Fruit fly (Drosophila melanogaster) whole organism, embryonic: Measurements from ENCODE around the gene CG31347.
A peak's percentile ranks its signal among the peaks of the same experiment; 100 is the strongest.

Experiments used
- Adf1 ChIP-seq: fragments of 200-800 bp; sonication (Bioruptor generic); IDR thresholded peaks from 2 replicates; pipeline ENCODE4 v1.3.6; 2022; ENCODE audit warnings: missing biosample characterization, missing genetic modification characterization
- B-H1 ChIP-seq: fragments of 200-800 bp; sonication (Bioruptor generic); IDR thresholded peaks from 3 replicates; pipeline ENCODE4 v1.3.6; 2022; ENCODE audit warnings: missing biosample characterization, missing genetic modification characterization
- CG1233 ChIP-seq: fragments of 200-800 bp; sonication (Bioruptor generic); optimal IDR thresholded peaks from 4 replicates; lab custom pipeline; 2018; ENCODE audit warnings: missing biosample characterization, mild to moderate bottlenecking, missing genetic modification characterization
- CG13296 ChIP-seq: fragments of 200-800 bp; sonication (Bioruptor generic); optimal IDR thresholded peaks from 3 replicates; lab custom pipeline; 2018; ENCODE audit warnings: missing biosample characterization, mild to moderate bottlenecking, missing genetic modification characterization
- CG13894 ChIP-seq: fragments of 200-800 bp; sonication (Bioruptor generic); optimal IDR thresholded peaks from 3 replicates; lab custom pipeline; 2018; ENCODE audit warnings: missing biosample characterization, mild to moderate bottlenecking, missing genetic modification characterization, moderate library complexity
- CG15269 ChIP-seq: fragments of 200-800 bp; sonication (Bioruptor generic); optimal IDR thresholded peaks from 2 replicates; lab custom pipeline; 2018; ENCODE audit warnings: missing biosample characterization, mild to moderate bottlenecking, missing genetic modification characterization, moderate library complexity
- CG15514 ChIP-seq: fragments of 200-800 bp; sonication (Bioruptor generic); optimal IDR thresholded peaks from 3 replicates; lab custom pipeline; 2017; ENCODE audit warnings: missing biosample characterization, missing genetic modification characterization, mild to moderate bottlenecking, moderate library complexity, missing genetic modification reagents
- CG16863 ChIP-seq: fragments of 200-800 bp; sonication (Bioruptor generic); optimal IDR thresholded peaks from 3 replicates; lab custom pipeline; 2016; ENCODE audit warnings: missing biosample characterization, missing genetic modification characterization
- CG18619 ChIP-seq: fragments of 200-800 bp; sonication (Bioruptor generic); optimal IDR thresholded peaks from 3 replicates; lab custom pipeline; 2017; ENCODE audit warnings: missing biosample characterization, mild to moderate bottlenecking, missing genetic modification characterization
- CG30020 ChIP-seq: fragments of 200-800 bp; optimal IDR thresholded peaks from 2 replicates; lab custom pipeline; 2019; ENCODE audit warnings: missing biosample characterization, mild to moderate bottlenecking, missing genetic modification characterization, moderate library complexity
- CG34224 ChIP-seq: fragments of 200-800 bp; sonication (Bioruptor generic); IDR thresholded peaks from 3 replicates; pipeline ENCODE4 v1.3.6; 2022; ENCODE audit warnings: missing biosample characterization, missing genetic modification characterization; ENCODE audit not compliant: partially characterized antibody
- CG4820 ChIP-seq: fragments of 200-800 bp; sonication (Bioruptor generic); optimal IDR thresholded peaks from 3 replicates; lab custom pipeline; 2016; ENCODE audit warnings: missing biosample characterization, missing genetic modification characterization
- CG7372 ChIP-seq: fragments of 200-800 bp; sonication (Bioruptor generic); IDR thresholded peaks from 2 replicates; pipeline ENCODE4 v1.3.6; 2022; ENCODE audit warnings: missing biosample characterization, missing genetic modification characterization
- CG7745 ChIP-seq: fragments of 200-800 bp; sonication (Bioruptor generic); optimal IDR thresholded peaks from 2 replicates; lab custom pipeline; 2018; ENCODE audit warnings: missing biosample characterization, mild to moderate bottlenecking, missing genetic modification characterization, moderate library complexity
- CG8281 ChIP-seq: fragments of 200-800 bp; sonication (Bioruptor generic); optimal IDR thresholded peaks from 2 replicates; lab custom pipeline; 2018; ENCODE audit warnings: missing biosample characterization, mild to moderate bottlenecking, missing genetic modification characterization, moderate library complexity
- Dip2 ChIP-seq: fragments of 200-800 bp; sonication (Bioruptor generic); IDR thresholded peaks from 2 replicates; pipeline ENCODE4 v1.3.6; 2022; ENCODE audit warnings: missing biosample characterization, missing genetic modification characterization
- Drgx ChIP-seq: fragments of 200-800 bp; sonication (Bioruptor generic); IDR thresholded peaks from 2 replicates; pipeline ENCODE4 v1.3.6; 2022; ENCODE audit warnings: missing biosample characterization, missing genetic modification characterization
- GATAe ChIP-seq: fragments of 200-800 bp; sonication (Bioruptor generic); conservative IDR thresholded peaks from 2 replicates; pipeline ENCODE4 v1.3.6; 2022; ENCODE audit warnings: missing biosample characterization, missing genetic modification characterization
- MBD-R2 ChIP-seq: fragments of 200-800 bp; sonication (Bioruptor generic); IDR thresholded peaks from 2 replicates; pipeline ENCODE4 v1.3.6; 2022; ENCODE audit warnings: missing biosample characterization, missing genetic modification characterization
- MTF-1 ChIP-seq: fragments of 200-800 bp; sonication (Bioruptor generic); optimal IDR thresholded peaks from 2 replicates; lab custom pipeline; 2018; ENCODE audit warnings: missing biosample characterization, mild to moderate bottlenecking, missing genetic modification characterization, borderline replicate concordance
- Med ChIP-seq: fragments of 200-800 bp; sonication (Bioruptor generic); peaks from one replicate; lab custom pipeline; 2016; ENCODE audit warnings: missing biosample characterization, missing genetic modification characterization, mild to moderate bottlenecking, inconsistent platforms, moderate library complexity
- Oli ChIP-seq: fragments of 200-800 bp; sonication (Bioruptor generic); optimal IDR thresholded peaks from 2 replicates; lab custom pipeline; 2018; ENCODE audit warnings: missing biosample characterization, mild to moderate bottlenecking, missing genetic modification characterization, moderate library complexity
- Opbp ChIP-seq: fragments of 200-800 bp; sonication (Bioruptor generic); IDR thresholded peaks from 3 replicates; pipeline ENCODE4 v1.3.6; 2022; ENCODE audit warnings: missing biosample characterization, missing genetic modification characterization; ENCODE audit not compliant: partially characterized antibody
- Ravus ChIP-seq: fragments of 200-800 bp; sonication (Bioruptor generic); IDR thresholded peaks from 2 replicates; pipeline ENCODE4 v1.3.6; 2022; ENCODE audit warnings: missing biosample characterization, missing genetic modification characterization
- Rfx ChIP-seq: fragments of 200-800 bp; sonication (Bioruptor generic); IDR thresholded peaks from 2 replicates; pipeline ENCODE4 v1.3.6; 2022; ENCODE audit warnings: missing biosample characterization, missing genetic modification characterization
- Sry-β ChIP-seq: fragments of 200-800 bp; sonication (Bioruptor generic); optimal IDR thresholded peaks from 2 replicates; lab custom pipeline; 2018; ENCODE audit warnings: missing biosample characterization, mild to moderate bottlenecking, missing genetic modification characterization, moderate library complexity
- Vsx1 ChIP-seq: fragments of 200-800 bp; sonication (Bioruptor generic); optimal IDR thresholded peaks from 2 replicates; lab custom pipeline; 2017; ENCODE audit warnings: missing biosample characterization, mild to moderate bottlenecking, missing genetic modification characterization, missing genetic modification reagents
- ash1 ChIP-seq: fragments of 200-800 bp; sonication (Bioruptor generic); optimal IDR thresholded peaks from 2 replicates; lab custom pipeline; 2018; ENCODE audit warnings: missing biosample characterization, mild to moderate bottlenecking, missing genetic modification characterization
- bigmax ChIP-seq: fragments of 200-800 bp; sonication (Bioruptor generic); optimal IDR thresholded peaks from 2 replicates; lab custom pipeline; 2018; ENCODE audit warnings: missing biosample characterization, mild to moderate bottlenecking, missing genetic modification characterization
- cas ChIP-seq: fragments of 200-800 bp; sonication (Bioruptor generic); IDR thresholded peaks from 2 replicates; pipeline ENCODE4 v1.3.6; 2022; ENCODE audit warnings: missing biosample characterization, missing genetic modification characterization
- cg ChIP-seq: fragments of 200-800 bp; sonication (Bioruptor generic); optimal IDR thresholded peaks from 3 replicates; lab custom pipeline; 2019; ENCODE audit warnings: missing biosample characterization, mild to moderate bottlenecking, missing genetic modification characterization, moderate library complexity
- chinmo ChIP-seq: fragments of 200-800 bp; sonication (Bioruptor generic); IDR thresholded peaks from 4 replicates; pipeline ENCODE4 v1.3.6; 2022; ENCODE audit warnings: missing biosample characterization, missing genetic modification characterization; ENCODE audit not compliant: partially characterized antibody
- eve ChIP-seq, 2 experiments: fragments of >200 bp; optimal IDR thresholded peaks; 2 replicates each; lab custom pipeline; 2017; ENCODE audit warnings: missing biosample characterization in 2 of 2, missing genetic modification characterization in 2 of 2
- fd96Cb ChIP-seq: fragments of 200-800 bp; sonication (Bioruptor generic); optimal IDR thresholded peaks from 2 replicates; lab custom pipeline; 2018; ENCODE audit warnings: missing biosample characterization, mild to moderate bottlenecking, missing genetic modification characterization, moderate library complexity
- h ChIP-seq: fragments of >200 bp; optimal IDR thresholded peaks from 2 replicates; lab custom pipeline; 2017
- nau ChIP-seq: fragments of 200-800 bp; sonication (Bioruptor generic); optimal IDR thresholded peaks from 3 replicates; lab custom pipeline; 2017; ENCODE audit warnings: missing biosample characterization, mild to moderate bottlenecking, missing genetic modification characterization, missing genetic modification reagents
- nom ChIP-seq: fragments of 200-800 bp; sonication (Bioruptor generic); optimal IDR thresholded peaks from 2 replicates; lab custom pipeline; 2017; ENCODE audit warnings: missing biosample characterization, missing genetic modification characterization, mild to moderate bottlenecking, moderate library complexity, missing genetic modification reagents
- pho ChIP-seq: fragments of 200-800 bp; sonication (Bioruptor generic); optimal IDR thresholded peaks from 2 replicates; lab custom pipeline; 2016; ENCODE audit warnings: missing biosample characterization, missing genetic modification characterization
- pnt ChIP-seq: fragments of 200-800 bp; sonication (Bioruptor generic); optimal IDR thresholded peaks from 3 replicates; lab custom pipeline; 2016; ENCODE audit warnings: missing biosample characterization, missing genetic modification characterization
- ranshi ChIP-seq: fragments of 200-800 bp; sonication (Bioruptor generic); IDR thresholded peaks from 2 replicates; pipeline ENCODE4 v1.3.6; 2022; ENCODE audit warnings: missing biosample characterization, missing genetic modification characterization
- sd ChIP-seq: fragments of 200-800 bp; sonication (Bioruptor generic); optimal IDR thresholded peaks from 3 replicates; lab custom pipeline; 2018; ENCODE audit warnings: missing biosample characterization, mild to moderate bottlenecking, missing genetic modification characterization, moderate library complexity
- sqz ChIP-seq: fragments of 200-800 bp; sonication (Bioruptor generic); optimal IDR thresholded peaks from 3 replicates; lab custom pipeline; 2018; ENCODE audit warnings: missing biosample characterization, mild to moderate bottlenecking, missing genetic modification characterization
- sr ChIP-seq: fragments of 200-800 bp; sonication (Bioruptor generic); IDR thresholded peaks from 3 replicates; pipeline ENCODE4 v1.3.6; 2022; ENCODE audit warnings: missing biosample characterization, missing genetic modification characterization
- twi ChIP-seq: fragments of 200-800 bp; optimal IDR thresholded peaks from 2 replicates; lab custom pipeline; 2019; ENCODE audit warnings: missing biosample characterization, mild to moderate bottlenecking, missing genetic modification characterization, moderate library complexity
- wdn ChIP-seq: fragments of 200-800 bp; sonication (Bioruptor generic); IDR thresholded peaks from 2 replicates; pipeline ENCODE4 v1.3.6; 2022; ENCODE audit warnings: missing biosample characterization, missing genetic modification characterization
- zen2 ChIP-seq: fragments of 200-800 bp; sonication (Bioruptor generic); IDR thresholded peaks from 3 replicates; pipeline ENCODE4 v1.3.6; 2022; ENCODE audit warnings: missing biosample characterization, missing genetic modification characterization; ENCODE audit not compliant: partially characterized antibody
- zfh1 ChIP-seq: fragments of 200-800 bp; sonication (Bioruptor generic); IDR thresholded peaks from 3 replicates; pipeline ENCODE4 v1.3.6; 2022; ENCODE audit warnings: missing biosample characterization, missing genetic modification characterization

CG31347 gene

DNA sequence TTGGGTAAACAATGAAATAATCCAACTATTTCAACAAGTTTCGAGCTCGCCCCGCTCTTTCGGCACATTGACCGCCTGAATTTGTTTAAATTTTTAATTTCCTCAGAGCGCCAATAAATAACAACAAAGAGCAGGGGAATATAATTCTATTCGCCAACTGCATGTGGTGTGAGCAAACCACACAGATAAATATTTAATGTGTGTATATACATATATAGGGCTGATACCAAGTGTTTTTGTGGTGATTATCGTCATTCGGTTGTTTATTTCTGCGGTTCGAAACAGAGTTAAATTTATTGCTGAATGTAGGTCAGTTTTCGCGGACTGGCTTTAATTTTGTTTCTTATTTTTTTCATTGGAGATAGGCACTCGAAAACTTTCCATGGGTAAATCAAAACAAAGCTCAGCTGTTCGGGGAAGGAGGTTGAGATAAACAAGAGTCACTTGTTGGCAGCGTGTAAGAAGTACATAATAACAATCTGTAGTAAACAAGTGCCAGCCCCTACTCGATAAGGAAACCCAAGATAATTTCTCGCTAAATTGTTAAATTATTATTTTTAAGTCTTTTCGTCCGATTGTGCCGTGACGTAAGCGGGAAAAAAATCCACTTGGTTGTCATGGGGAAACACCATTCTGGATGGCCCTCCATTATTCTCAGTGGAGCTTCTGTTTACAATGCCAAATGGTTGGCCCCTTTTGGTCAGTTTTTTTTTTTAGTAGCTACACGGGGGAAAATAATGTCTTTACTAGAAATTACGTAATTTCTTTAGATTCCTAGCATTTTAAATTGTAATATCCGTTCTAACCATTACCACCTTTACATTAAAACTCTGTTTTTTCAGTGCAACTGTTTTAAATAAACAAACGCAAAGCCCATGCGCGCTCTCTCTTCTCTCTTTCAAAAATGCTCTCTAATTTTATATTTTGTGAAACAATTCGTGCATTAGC, 25.5 kb upstream of the CG31347 start (continued):
- peak; percentile 42 for TF ChIP-seq CG18619
- TF ChIP-seq pho (GFP tag; lab: Kevin White, UChicago), result peak; percentile 51
- no peak for TF ChIP-seq CG7745
- TF ChIP-seq CG8281 (tag; lab: Kevin White, UChicago), result peak; percentile 7
- no peak for TF ChIP-seq Sry-β (GFP tag; lab: Kevin White, UChicago)
- peak; percentile 39; the same call in 2 of the 3 replicates for TF ChIP-seq B-H1

DNA sequence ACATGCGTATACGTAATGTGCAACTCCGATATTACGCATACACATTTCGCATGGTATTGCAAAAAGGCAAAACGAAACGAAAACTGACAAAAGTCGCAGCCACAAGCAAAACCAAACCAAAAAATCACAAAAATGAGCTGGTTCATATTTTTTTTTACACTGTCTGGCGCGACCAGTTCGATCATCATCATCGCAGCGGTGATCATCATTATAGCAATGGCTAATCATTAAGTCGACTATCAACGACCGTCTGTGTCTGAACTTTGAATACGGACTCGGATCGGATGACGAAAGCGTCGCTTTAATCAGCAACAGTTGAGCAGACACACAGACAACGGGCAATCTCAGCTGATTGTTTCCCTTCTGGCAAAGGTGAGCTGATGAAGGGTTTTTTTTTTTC, 24.5 kb upstream of the CG31347 start:
- TF ChIP-seq ash1 (GFP tag; lab: Kevin White, UChicago), result no peak
- peak; percentile 22 for TF ChIP-seq CG13894
- TF ChIP-seq Dip2, result no peak
- TF ChIP-seq MTF-1, result no peak
- no peak for TF ChIP-seq fd96Cb (tag; lab: Kevin White, UChicago)
- TF ChIP-seq CG13296, result no peak
- 0 out of 4 replicates have a peak, but pooled peaks have one; percentile 39 for TF ChIP-seq chinmo
- no peak for TF ChIP-seq eve (GFP tag; optimal IDR thresholded peaks at IDR 0.05; lab: Kevin White, UChicago)
- no peak for TF ChIP-seq Oli
- TF ChIP-seq sr (GFP tag; lab: Robert Waterston, UW), result no peak
- no peak for TF ChIP-seq Vsx1
- no peak for TF ChIP-seq CG1233 (GFP tag; lab: Kevin White, UChicago)
- TF ChIP-seq CG15514, result peak; percentile 97
- TF ChIP-seq CG34224 (GFP tag; lab: Robert Waterston, UW), result peak; percentile 38; the same call in 1 of the 3 replicates
- no peak for TF ChIP-seq zfh1 (GFP tag; lab: Robert Waterston, UW)
- TF ChIP-seq GATAe, result no peak
- TF ChIP-seq CG7372 (GFP tag; lab: Robert Waterston, UW), result 0 out of 2 replicates have a peak, but pooled peaks have one; percentile 46
- no peak for TF ChIP-seq Adf1
- no peak for TF ChIP-seq Ravus (GFP tag; lab: Robert Waterston, UW)
- no peak for TF ChIP-seq zen2 (GFP tag; lab: Robert Waterston, UW)
- TF ChIP-seq pnt (GFP tag; lab: Kevin White, UChicago), result no peak
- no peak for TF ChIP-seq cg (GFP tag; lab: Kevin White, UChicago)
- TF ChIP-seq sqz (GFP tag; lab: Kevin White, UChicago), result peak; percentile 33
- TF ChIP-seq twi (tag; lab: Kevin White, UChicago), result no peak
- no peak for TF ChIP-seq sd
- no peak for TF ChIP-seq ranshi (GFP tag; lab: Robert Waterston, UW)
- TF ChIP-seq CG4820 (GFP tag; lab: Kevin White, UChicago), result no peak
- TF ChIP-seq Med (GFP tag; lab: Kevin White, UChicago), result peak; percentile 22
- no peak for TF ChIP-seq bigmax (GFP tag; lab: Kevin White, UChicago)
- TF ChIP-seq nom (GFP tag; lab: Kevin White, UChicago), result peak; percentile 90
- no peak for TF ChIP-seq nau (GFP tag; lab: Kevin White, UChicago)
- TF ChIP-seq CG16863 (GFP tag; lab: Kevin White, UChicago), result no peak
- TF ChIP-seq Rfx (GFP tag; lab: Robert Waterston, UW), result peak; percentile 42
- TF ChIP-seq CG30020 (tag; lab: Kevin White, UChicago), result no peak
- TF ChIP-seq CG15269 (tag; lab: Kevin White, UChicago), result no peak
- TF ChIP-seq wdn, result no peak
- peak; percentile 38; the same call in 1 of the 2 replicates for TF ChIP-seq Drgx (GFP tag; lab: Robert Waterston, UW)
- no peak for TF ChIP-seq h (lab: Kevin White, UChicago)
- TF ChIP-seq cas, result no peak
- no peak for TF ChIP-seq Opbp (GFP tag; lab: Robert Waterston, UW)
- no peak for TF ChIP-seq MBD-R2 (GFP tag; lab: Robert Waterston, UW)
